Worm (Caenorhabditis elegans): ENCODE data around the gene B0035.18.
A peak's percentile ranks its signal among the peaks of the same experiment; 100 is the strongest.

The B0035.18 gene

DNA sequence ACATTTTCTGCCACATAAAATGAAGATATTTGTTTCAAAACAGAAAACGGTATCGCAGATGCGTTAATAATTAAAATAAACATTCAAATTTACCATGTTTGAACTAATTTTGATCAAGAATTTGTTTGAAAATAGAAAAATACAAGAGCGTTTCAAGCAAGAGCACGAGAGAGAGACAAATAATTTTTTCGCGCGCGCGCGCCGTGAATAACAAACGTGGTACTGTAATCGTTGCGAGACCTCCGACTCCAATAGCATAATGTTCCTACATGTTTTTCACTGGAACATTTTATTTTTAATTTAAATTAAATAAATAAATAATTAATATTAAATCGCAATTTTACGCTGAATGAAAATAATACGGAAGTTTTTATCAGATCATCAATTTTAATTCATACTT is 16.9 kb downstream of the B0035.18 start, which contains the start of gene F54E12.2 (continued):
- TF ChIP-seq ceh-58 (GFP tag; IDR thresholded peaks at IDR 0.05) (no peak), egl-44 (GFP tag; IDR thresholded peaks at IDR 0.05) (no peak)

- peak; percentile 70 for TF ChIP-seq madf-6 (GFP tag; IDR thresholded peaks at IDR 0.05)
- peak; percentile 32; the same call in 1 of the 2 replicates for TF ChIP-seq F33H1.4 (GFP tag; IDR thresholded peaks at IDR 0.05)
- peak; percentile 66 for TF ChIP-seq Y53G8AR.9 (GFP tag; conservative IDR thresholded peaks at IDR 0.05)
- TF ChIP-seq ceh-100 (GFP tag; IDR thresholded peaks at IDR 0.05), result peak; percentile 22; the same call in 1 of the 2 replicates
- TF ChIP-seq rcor-1 (GFP tag; IDR thresholded peaks at IDR 0.05), result peak; percentile 55
- TF ChIP-seq ekl-4 (GFP tag; IDR thresholded peaks at IDR 0.05), result peak; percentile 82
- peak; percentile 36; the same call in 1 of the 2 replicates for TF ChIP-seq hmg-1.2 (GFP tag; IDR thresholded peaks at IDR 0.05)
- TF ChIP-seq madf-3 (GFP tag; IDR thresholded peaks at IDR 0.05), result 0 out of 2 replicates have a peak, but pooled peaks have one; percentile 16
- TF ChIP-seq egl-44 (GFP tag; IDR thresholded peaks at IDR 0.05), result peak; percentile 82
- TF ChIP-seq hsf-1 (GFP tag; IDR thresholded peaks at IDR 0.05), result peak; percentile 63
- TF ChIP-seq ztf-25 (GFP tag; IDR thresholded peaks at IDR 0.05), result 0 out of 2 replicates have a peak, but pooled peaks have one; percentile 23
- peak; percentile 85 for TF ChIP-seq lin-26 (GFP tag; IDR thresholded peaks at IDR 0.05)
- TF ChIP-seq Y95B8A.8 (GFP tag; IDR thresholded peaks at IDR 0.05), result peak; percentile 74; the same call in 1 of the 2 replicates
- peak; percentile 83 for TF ChIP-seq attf-6 (GFP tag; IDR thresholded peaks at IDR 0.05)
- peak; percentile 63 for TF ChIP-seq dox-1 (GFP tag; IDR thresholded peaks at IDR 0.05)
- peak; percentile 90 for TF ChIP-seq F39B2.1 (GFP tag; IDR thresholded peaks at IDR 0.05)
Observed at ce11 chrIV:11337560-11337959, 17.4 kb downstream of the B0035.18 start.

ce11 chrIV:11340735-11341443 is 20.8 kb downstream of the B0035.18 start:
- TF ChIP-seq egrh-3 (GFP tag; IDR thresholded peaks at IDR 0.05) (no peak), Y67H2A.10 (GFP tag; conservative IDR thresholded peaks at IDR 0.05) (no peak), attf-5 (GFP tag; optimal IDR thresholded peaks at IDR 0.05) (no peak), lin-54 (GFP tag; optimal IDR thresholded peaks at IDR 0.05) (peak; percentile 45), F37B4.10 (GFP tag; IDR thresholded peaks at IDR 0.05) (0 out of 2 replicates have a peak, but pooled peaks have one; percentile 13), ceh-58 (GFP tag; IDR thresholded peaks at IDR 0.05) (no peak), tbx-9 (tag; optimal IDR thresholded peaks at IDR 0.05; ENCODE audit: borderline replicate concordance) (no peak), lin-35 (GFP tag; optimal IDR thresholded peaks at IDR 0.05) (no peak), Y95B8A.8 (GFP tag; IDR thresholded peaks at IDR 0.05) (peak; percentile 82; the same call in 1 of the 2 replicates), B0035.1 (tag; optimal IDR thresholded peaks at IDR 0.05) (no peak), snpc-1.1 (tag; optimal IDR thresholded peaks at IDR 0.05; ENCODE audit: insufficient read depth) (peak; percentile 6), him-1 (tag; optimal IDR thresholded peaks at IDR 0.05) (peak; percentile 99), D2030.7 (GFP tag; IDR thresholded peaks at IDR 0.05) (peak; percentile 51), nfyb-1 (GFP tag; IDR thresholded peaks at IDR 0.05) (peak; percentile 78), nhr-179 (tag; optimal IDR thresholded peaks at IDR 0.05) (no peak), lag-1 (GFP tag; IDR thresholded peaks at IDR 0.05) (no peak), lsl-1 (GFP tag; optimal IDR thresholded peaks at IDR 0.05) (peak; percentile 19), ztf-26 (tag; optimal IDR thresholded peaks at IDR 0.05) (no peak), hsf-1 (GFP tag; IDR thresholded peaks at IDR 0.05) (peak; percentile 48; the same call in 1 of the 2 replicates), ama-1 (optimal IDR thresholded peaks at IDR 0.05) (no peak), ama-1 (GFP tag; optimal IDR thresholded peaks at IDR 0.05) (no peak), dox-1 (GFP tag; IDR thresholded peaks at IDR 0.05) (peak; percentile 81), hlh-12 (tag; optimal IDR thresholded peaks at IDR 0.05) (no peak), madf-8 (GFP tag; conservative IDR thresholded peaks at IDR 0.05) (peak; percentile 17; the same call in 1 of the 2 replicates), snpc-1.3 (tag; optimal IDR thresholded peaks at IDR 0.05; ENCODE audit: insufficient read depth) (peak; percentile 65), xnd-1 (tag; optimal IDR thresholded peaks at IDR 0.05) (no peak), chd-7 (tag; optimal IDR thresholded peaks at IDR 0.05) (no peak), egl-44 (GFP tag; IDR thresholded peaks at IDR 0.05) (peak; percentile 64; the same call in 1 of the 2 replicates), attf-3 (GFP tag; conservative IDR thresholded peaks at IDR 0.05) (no peak), dpff-1 (tag; optimal IDR thresholded peaks at IDR 0.05) (no peak), pbrm-1 (GFP tag; IDR thresholded peaks at IDR 0.05) (peak; percentile 50; the same call in 1 of the 2 replicates)
